Worm (Caenorhabditis elegans): ENCODE data around the gene lys-8.

Gene lys-8

DNA sequence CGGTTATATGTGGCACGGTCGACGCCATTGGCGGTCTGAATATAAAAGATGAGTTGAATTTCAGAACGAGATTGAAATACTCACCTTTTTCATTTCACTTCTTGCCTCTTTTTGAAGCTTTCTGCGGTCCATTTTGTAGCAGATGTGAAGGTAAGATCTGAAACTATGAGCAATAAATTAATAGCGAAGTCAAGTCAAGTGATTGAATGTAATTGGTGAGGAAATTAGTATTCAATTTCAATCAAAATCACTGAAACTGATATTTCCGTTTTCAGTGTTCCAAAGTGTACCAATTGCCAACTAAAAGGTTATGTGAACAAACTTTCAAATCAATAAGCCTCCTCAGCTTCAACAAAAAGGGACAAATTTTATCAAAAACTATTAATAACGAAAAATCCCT lies 44.3 kb upstream of the lys-8 start, which contains the start of gene C17C3.24 (continued):
- TF ChIP-seq F23B12.7 (tag; optimal IDR thresholded peaks at IDR 0.05; ENCODE audit: insufficient read depth), result no peak
- TF ChIP-seq hmg-20 (GFP tag; IDR thresholded peaks at IDR 0.05), result no peak

DNA sequence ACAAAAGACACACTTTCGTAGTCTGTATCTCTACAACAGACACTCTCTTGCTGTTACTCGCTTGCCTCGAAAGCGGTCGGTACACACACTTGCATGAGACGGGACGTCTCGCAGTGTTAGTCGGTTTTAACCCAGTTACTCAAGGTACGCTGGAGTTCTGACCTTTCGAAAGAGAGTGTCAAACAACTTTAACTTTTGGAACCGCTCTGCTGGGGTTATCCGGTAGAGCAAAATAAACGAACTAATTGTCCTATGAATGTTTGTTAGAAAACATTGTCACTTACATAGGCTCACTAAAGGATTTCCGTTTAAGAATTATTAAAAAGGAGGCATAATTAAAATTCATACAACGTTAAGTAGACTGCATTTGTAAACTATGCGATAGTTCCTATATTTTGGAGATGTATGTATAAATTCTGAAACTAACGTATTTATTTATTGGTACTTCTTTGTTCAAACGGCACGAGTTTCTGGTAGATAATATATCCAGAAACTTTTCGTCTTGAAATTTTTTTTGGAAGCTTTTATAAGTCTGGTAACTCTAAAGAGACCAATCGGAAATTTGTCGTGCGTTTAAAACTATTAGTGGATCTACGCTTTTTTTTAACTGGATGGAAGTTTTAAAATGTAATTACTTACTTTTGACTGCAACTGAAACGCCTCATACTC lies 42.4 kb upstream of the lys-8 start:
- TF ChIP-seq ztf-28 (GFP tag; IDR thresholded peaks at IDR 0.05) (peak; percentile 63; the same call in 1 of the 2 replicates), ZK185.1 (tag; optimal IDR thresholded peaks at IDR 0.05; ENCODE audit: poor library complexity, severe bottlenecking) (peak; percentile 98), madf-6 (GFP tag; IDR thresholded peaks at IDR 0.05) (peak; percentile 85), egrh-3 (GFP tag; IDR thresholded peaks at IDR 0.05) (peak; percentile 59; the same call in 1 of the 2 replicates), snpc-1.3 (tag; optimal IDR thresholded peaks at IDR 0.05; ENCODE audit: insufficient read depth) (peak; percentile 77), die-1 (tag; optimal IDR thresholded peaks at IDR 0.05) (peak; percentile 64), Y95B8A.8 (GFP tag; IDR thresholded peaks at IDR 0.05) (peak; percentile 95), tlf-1 (GFP tag; optimal IDR thresholded peaks at IDR 0.05) (peak; percentile 94), ztf-3 (GFP tag; optimal IDR thresholded peaks at IDR 0.05) (peak; percentile 97), bed-2 (GFP tag; IDR thresholded peaks at IDR 0.05) (peak; percentile 87), F23B12.7 (tag; optimal IDR thresholded peaks at IDR 0.05; ENCODE audit: insufficient read depth) (peak; percentile 93), mes-4 (tag; optimal IDR thresholded peaks at IDR 0.05) (peak; percentile 55), ets-4 (GFP tag; optimal IDR thresholded peaks at IDR 0.05) (peak; percentile 89), ama-1 (optimal IDR thresholded peaks at IDR 0.05) (peak; percentile 100), ama-1 (GFP tag; optimal IDR thresholded peaks at IDR 0.05) (peak; percentile 85 to 93), Y67H2A.10 (GFP tag; conservative IDR thresholded peaks at IDR 0.05) (peak; percentile 73), egl-18 (GFP tag; IDR thresholded peaks at IDR 0.05) (peak; percentile 88), ekl-4 (GFP tag; IDR thresholded peaks at IDR 0.05) (peak; percentile 96), F33H1.4 (GFP tag; IDR thresholded peaks at IDR 0.05) (peak; percentile 64), ceh-100 (GFP tag; IDR thresholded peaks at IDR 0.05) (peak; percentile 84), K12H6.12 (tag; optimal IDR thresholded peaks at IDR 0.05) (peak; percentile 98), Y53G8AR.9 (GFP tag; conservative IDR thresholded peaks at IDR 0.05) (peak; percentile 95), hlh-12 (tag; optimal IDR thresholded peaks at IDR 0.05) (peak; percentile 39), tbp1 (GFP tag; optimal IDR thresholded peaks at IDR 0.05) (peak; percentile 83), Y56A3A.18 (GFP tag; IDR thresholded peaks at IDR 0.05) (peak; percentile 91), snpc-4 (GFP tag; optimal IDR thresholded peaks at IDR 0.05) (peak; percentile 98), snpc-4 (tag; optimal IDR thresholded peaks at IDR 0.05) (peak; percentile 99 to 100 (median 100)), ceh-58 (GFP tag; IDR thresholded peaks at IDR 0.05) (0 out of 2 replicates have a peak, but pooled peaks have one; percentile 12), nhr-120 (GFP tag; IDR thresholded peaks at IDR 0.05) (0 out of 2 replicates have a peak, but pooled peaks have one; percentile 35), lin-26 (GFP tag; IDR thresholded peaks at IDR 0.05) (peak; percentile 91), madf-10 (tag; optimal IDR thresholded peaks at IDR 0.05) (peak; percentile 94), mel-28 (tag; optimal IDR thresholded peaks at IDR 0.05; ENCODE audit: borderline replicate concordance) (peak; percentile 91), rec-8 (tag; optimal IDR thresholded peaks at IDR 0.05) (peak; percentile 69 to 72), akir-1 (GFP tag; optimal IDR thresholded peaks at IDR 0.05) (peak; percentile 93), zfh-2 (GFP tag; conservative IDR thresholded peaks at IDR 0.05) (peak; percentile 89), aptf-3 (GFP tag; IDR thresholded peaks at IDR 0.05) (peak; percentile 83; the same call in 1 of the 2 replicates), unc-130 (GFP tag; optimal IDR thresholded peaks at IDR 0.05) (peak; percentile 72), F10E7.11 (tag; optimal IDR thresholded peaks at IDR 0.05) (peak; percentile 95), ztf-18 (tag; optimal IDR thresholded peaks at IDR 0.05) (peak; percentile 77), egl-44 (GFP tag; IDR thresholded peaks at IDR 0.05) (peak; percentile 93), hrde-1 (tag; optimal IDR thresholded peaks at IDR 0.05; ENCODE audit: borderline replicate concordance) (peak; percentile 80), lir-1 (GFP tag; conservative IDR thresholded peaks at IDR 0.05) (peak; percentile 89), gei-17 (GFP tag; optimal IDR thresholded peaks at IDR 0.05) (peak; percentile 91), lin-35 (GFP tag; optimal IDR thresholded peaks at IDR 0.05) (peak in 2 of 3 experiments; percentile 73 to 91)
